Worm (Caenorhabditis elegans) whole organism, L2 larva: ENCODE measurements around the gene pqn-67.

Experiments
- Y55F3AM.14 ChIP-seq: fragments of 200-800 bp; sonication (Bioruptor generic); optimal IDR thresholded peaks from 2 replicates; lab custom pipeline; 2018; ENCODE audit warnings: mild to moderate bottlenecking, missing genetic modification characterization, missing compliant biosample characterization
- aly-2 ChIP-seq: fragments of 150-350 bp; optimal IDR thresholded peaks from 2 replicates; lab custom pipeline; 2014; ENCODE audit warnings: missing biosample characterization, missing genetic modification characterization
- ama-1 ChIP-seq: fragments of 150-350 bp; optimal IDR thresholded peaks from 2 replicates; lab custom pipeline; 2018; ENCODE audit warnings: inconsistent platforms
- ceh-16 ChIP-seq: fragments of 150-350 bp; optimal IDR thresholded peaks from 2 replicates; lab custom pipeline; 2014; ENCODE audit warnings: missing biosample characterization, missing genetic modification characterization
- lin-11 ChIP-seq: fragments of 150-350 bp; sonication (generic microtip); optimal IDR thresholded peaks from 2 replicates; lab custom pipeline; 2014; ENCODE audit warnings: missing biosample characterization, missing genetic modification characterization, inconsistent platforms, mixed read lengths
- lin-13 ChIP-seq: fragments of 150-350 bp; optimal IDR thresholded peaks from 2 replicates; lab custom pipeline; 2014; ENCODE audit warnings: missing biosample characterization, missing genetic modification reagents, missing genetic modification characterization
- lsy-2 ChIP-seq, 2 experiments: fragments of 150-350 bp in 1 of 2; sonication (generic microtip) in 1 of 2; optimal IDR thresholded peaks; 2 replicates each; lab custom pipeline; 2014 to 2017; ENCODE audit warnings: missing biosample characterization in 2 of 2, missing genetic modification characterization in 2 of 2
- mab-5 ChIP-seq: fragments of 150-350 bp; optimal IDR thresholded peaks from 2 replicates; lab custom pipeline; 2014; ENCODE audit warnings: missing biosample characterization, missing genetic modification characterization
- mdl-1 ChIP-seq, 2 experiments: fragments of 150-350 bp in 1 of 2; sonication (generic microtip) in 1 of 2; optimal IDR thresholded peaks; 2 replicates each; lab custom pipeline; 2017; ENCODE audit warnings: missing biosample characterization in 2 of 2, missing genetic modification characterization in 2 of 2
- nhr-11 ChIP-seq: fragments of 150-350 bp; optimal IDR thresholded peaks from 2 replicates; lab custom pipeline; 2014; ENCODE audit warnings: missing biosample characterization, missing genetic modification characterization
- nhr-6 ChIP-seq: fragments of 150-350 bp; optimal IDR thresholded peaks from 2 replicates; lab custom pipeline; 2014; ENCODE audit warnings: missing biosample characterization, missing genetic modification characterization
- skn-1 ChIP-seq: sonication (generic microtip); optimal IDR thresholded peaks from 2 replicates; lab custom pipeline; 2017; ENCODE audit warnings: missing biosample characterization, missing genetic modification characterization
- sma-3 ChIP-seq: sonication (generic microtip); optimal IDR thresholded peaks from 2 replicates; lab custom pipeline; 2016; ENCODE audit warnings: missing genetic modification reagents, missing genetic modification characterization, missing compliant biosample characterization
- unc-62 ChIP-seq: fragments of 150-350 bp; optimal IDR thresholded peaks from 2 replicates; lab custom pipeline; 2014; ENCODE audit warnings: missing biosample characterization, missing genetic modification reagents, missing genetic modification characterization

ce11 chrV:12968555-12968954 lies 44.3 kb downstream of the pqn-67 start, which contains the start of gene lin-46:
- TF ChIP-seq mdl-1 (tag; optimal IDR thresholded peaks at IDR 0.05; lab: Kevin White, UChicago) (no peak), nhr-6 (tag; lab: Kevin White, UChicago) (no peak), skn-1 (tag; lab: Kevin White, UChicago) (no peak), aly-2 (no peak), mab-5 (tag; lab: Kevin White, UChicago) (no peak), lin-11 (no peak), lsy-2 (tag; optimal IDR thresholded peaks at IDR 0.05; lab: Kevin White, UChicago) (no peak), Y55F3AM.14 (no peak), ama-1 (lab: Kevin White, UChicago) (no peak), nhr-11 (tag; lab: Kevin White, UChicago) (no peak), unc-62 (GFP tag; lab: Kevin White, UChicago) (no peak), lin-13 (GFP tag; lab: Kevin White, UChicago) (no peak), ceh-16 (tag; lab: Kevin White, UChicago) (no peak), sma-3 (no peak)
